Worm (Caenorhabditis elegans): ENCODE results near the gene C02E7.10.

ce11 chrV:4889976-4890479 lies 42.8 kb downstream of the C02E7.10 start, which contains the start of gene T19H12.2:
- no peak for TF ChIP-seq attf-5 (GFP tag; optimal IDR thresholded peaks at IDR 0.05)
- TF ChIP-seq unc-62 (GFP tag; optimal IDR thresholded peaks at IDR 0.05), result no peak
- TF ChIP-seq lin-54 (GFP tag; optimal IDR thresholded peaks at IDR 0.05), result peak; percentile 88

Measured in whole organism, young adult.